Worm (Caenorhabditis elegans) whole organism, L2 larva: Measurements from ENCODE around the gene T01H3.3.

Experiments
- Y55F3AM.14 ChIP-seq: fragments of 200-800 bp; sonication (Bioruptor generic); optimal IDR thresholded peaks from 2 replicates; lab custom pipeline; 2018; ENCODE audit warnings: mild to moderate bottlenecking, missing genetic modification characterization, missing compliant biosample characterization
- alr-1 ChIP-seq: fragments of 150-350 bp; optimal IDR thresholded peaks from 2 replicates; lab custom pipeline; 2014; ENCODE audit warnings: missing biosample characterization, missing genetic modification characterization
- fos-1 ChIP-seq: fragments of 150-350 bp; optimal IDR thresholded peaks from 2 replicates; lab custom pipeline; 2014; ENCODE audit warnings: missing biosample characterization, missing genetic modification characterization
- lsy-2 ChIP-seq, 2 experiments: fragments of 150-350 bp in 1 of 2; sonication (generic microtip) in 1 of 2; optimal IDR thresholded peaks; 2 replicates each; lab custom pipeline; 2014 to 2017; ENCODE audit warnings: missing biosample characterization in 2 of 2, missing genetic modification characterization in 2 of 2
- nhr-21 ChIP-seq: fragments of 150-350 bp; optimal IDR thresholded peaks from 2 replicates; lab custom pipeline; 2014; ENCODE audit warnings: missing biosample characterization, missing genetic modification characterization
- nhr-77 ChIP-seq: fragments of 150-350 bp; optimal IDR thresholded peaks from 2 replicates; lab custom pipeline; 2014; ENCODE audit warnings: missing biosample characterization, missing genetic modification characterization
- sem-4 ChIP-seq: fragments of 150-350 bp; optimal IDR thresholded peaks from 2 replicates; lab custom pipeline; 2014; ENCODE audit warnings: missing biosample characterization, missing genetic modification reagents, missing genetic modification characterization
- unc-39 ChIP-seq: fragments of 150-350 bp; optimal IDR thresholded peaks from 2 replicates; lab custom pipeline; 2014; ENCODE audit warnings: missing biosample characterization, missing genetic modification characterization

The T01H3.3 gene

ce11 chrII:7822454-7822853 is 51.2 kb downstream of the T01H3.3 start, which contains the start of gene irld-47:
irld-47 (minus strand) TSS chrII:7822554.
- TF ChIP-seq sem-4 (no peak), Y55F3AM.14 (no peak), nhr-21 (tag; lab: Kevin White, UChicago) (no peak), unc-39 (tag; lab: Kevin White, UChicago) (no peak), lsy-2 (tag; optimal IDR thresholded peaks at IDR 0.05; lab: Kevin White, UChicago) (no peak), fos-1 (no peak), alr-1 (tag; lab: Kevin White, UChicago) (no peak), nhr-77 (no peak)
